Worm (Caenorhabditis elegans) whole organism, L3 larva: Measurements from ENCODE around the gene K02D3.2.

ENCODE experiments used
- ceh-82 ChIP-seq: fragments of 150-350 bp; optimal IDR thresholded peaks from 2 replicates; lab custom pipeline; 2014; ENCODE audit warnings: missing biosample characterization, missing genetic modification characterization
- fkh-10 ChIP-seq: sonication (generic microtip); optimal IDR thresholded peaks from 2 replicates; lab custom pipeline; 2017; ENCODE audit warnings: missing biosample characterization, missing genetic modification reagents, missing genetic modification characterization
- fos-1 ChIP-seq: fragments of 150-350 bp; optimal IDR thresholded peaks from 2 replicates; lab custom pipeline; 2014; ENCODE audit warnings: missing biosample characterization, missing genetic modification characterization
- mdl-1 ChIP-seq: fragments of 150-350 bp; optimal IDR thresholded peaks from 2 replicates; lab custom pipeline; 2014; ENCODE audit warnings: missing biosample characterization, missing genetic modification characterization
- nhr-76 ChIP-seq: fragments of 150-350 bp; sonication (generic microtip); optimal IDR thresholded peaks from 5 replicates; lab custom pipeline; 2014; ENCODE audit warnings: missing biosample characterization, missing genetic modification characterization
- ztf-11 ChIP-seq: fragments of 150-350 bp; optimal IDR thresholded peaks from 2 replicates; lab custom pipeline; 2014; ENCODE audit warnings: missing biosample characterization, missing genetic modification characterization

DNA sequence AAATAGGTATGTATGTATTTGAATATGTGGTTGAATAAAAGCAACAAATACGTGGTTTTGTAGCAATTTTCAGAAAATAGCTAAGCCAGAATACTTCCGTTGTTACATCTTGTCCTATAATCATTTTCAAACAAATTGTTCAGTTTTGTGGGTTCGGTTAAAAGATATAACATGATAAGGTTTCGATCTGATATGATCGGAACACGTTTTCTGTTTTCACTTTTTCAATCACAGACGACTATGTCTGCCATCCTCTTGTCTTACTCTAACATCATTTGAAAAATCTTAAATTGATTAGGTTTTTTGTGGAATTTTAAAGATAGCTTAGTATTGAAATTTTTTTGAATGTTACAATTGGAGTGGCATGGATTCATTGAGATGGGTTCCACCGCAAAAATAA is 14.5 kb upstream of the K02D3.2 start:
- no peak for TF ChIP-seq ztf-11
- TF ChIP-seq fos-1 (tag; lab: Kevin White, UChicago) = no peak
- TF ChIP-seq nhr-76 (tag; lab: Kevin White, UChicago) = no peak
- no peak for TF ChIP-seq ceh-82 (tag; lab: Kevin White, UChicago)
- no peak for TF ChIP-seq mdl-1 (tag; lab: Kevin White, UChicago)
- no peak for TF ChIP-seq fkh-10
